Fruit fly (Drosophila melanogaster) whole organism, embryonic: ENCODE data around the gene Toll-4.

ENCODE experiments used
- Antp ChIP-seq: fragments of 200-800 bp; sonication (Bioruptor generic); optimal IDR thresholded peaks from 3 replicates; lab custom pipeline; 2016; ENCODE audit warnings: missing biosample characterization, missing genetic modification characterization
- BtbVII ChIP-seq: fragments of 200-800 bp; sonication (Bioruptor generic); optimal IDR thresholded peaks from 3 replicates; lab custom pipeline; 2017; ENCODE audit warnings: missing biosample characterization, mild to moderate bottlenecking, missing genetic modification characterization
- Bteb2 ChIP-seq: fragments of 200-800 bp; sonication (Bioruptor generic); optimal IDR thresholded peaks from 2 replicates; lab custom pipeline; 2016; ENCODE audit warnings: missing biosample characterization, missing genetic modification characterization
- CG10209 ChIP-seq: fragments of 200-800 bp; sonication (Bioruptor generic); optimal IDR thresholded peaks from 3 replicates; lab custom pipeline; 2017; ENCODE audit warnings: missing biosample characterization, mild to moderate bottlenecking, missing genetic modification characterization, missing genetic modification reagents
- CG10321 ChIP-seq: fragments of 200-800 bp; sonication (Bioruptor generic); IDR thresholded peaks from 2 replicates; pipeline ENCODE4 v1.3.6; 2022; ENCODE audit warnings: missing biosample characterization, missing genetic modification characterization
- CG10565 ChIP-seq: fragments of 200-800 bp; sonication (Bioruptor generic); optimal IDR thresholded peaks from 3 replicates; lab custom pipeline; 2016; ENCODE audit warnings: missing biosample characterization, mild to moderate bottlenecking, missing genetic modification characterization
- CG12155 ChIP-seq: fragments of 200-800 bp; sonication (Bioruptor generic); optimal IDR thresholded peaks from 3 replicates; lab custom pipeline; 2016; ENCODE audit warnings: missing biosample characterization, missing genetic modification characterization
- CG12219 ChIP-seq: fragments of 200-800 bp; sonication (Bioruptor generic); optimal IDR thresholded peaks from 3 replicates; lab custom pipeline; 2018; ENCODE audit warnings: missing biosample characterization, mild to moderate bottlenecking, missing genetic modification characterization
- CG14965 ChIP-seq: fragments of 200-800 bp; sonication (Bioruptor generic); optimal IDR thresholded peaks from 2 replicates; lab custom pipeline; 2016; ENCODE audit warnings: missing biosample characterization, missing genetic modification characterization, borderline replicate concordance
- CG15011 ChIP-seq: fragments of 200-800 bp; sonication (Bioruptor generic); optimal IDR thresholded peaks from 3 replicates; lab custom pipeline; 2018; ENCODE audit warnings: missing biosample characterization, mild to moderate bottlenecking, missing genetic modification characterization
- CG1529 ChIP-seq: fragments of 200-800 bp; sonication (Bioruptor generic); optimal IDR thresholded peaks from 3 replicates; lab custom pipeline; 2018; ENCODE audit warnings: missing biosample characterization, missing genetic modification characterization
- CG17359 ChIP-seq: fragments of 200-800 bp; sonication (Bioruptor generic); optimal IDR thresholded peaks from 3 replicates; lab custom pipeline; 2018; ENCODE audit warnings: missing biosample characterization, mild to moderate bottlenecking, missing genetic modification characterization, moderate library complexity
- CG17385 ChIP-seq: fragments of 200-800 bp; sonication (Bioruptor generic); optimal IDR thresholded peaks from 3 replicates; lab custom pipeline; 2018; ENCODE audit warnings: missing biosample characterization, mild to moderate bottlenecking, missing genetic modification characterization
- CG1792 ChIP-seq: fragments of 200-800 bp; sonication (Bioruptor generic); optimal IDR thresholded peaks from 2 replicates; lab custom pipeline; 2016; ENCODE audit warnings: missing biosample characterization, missing genetic modification characterization
- CG30431 ChIP-seq: fragments of 200-800 bp; sonication (Bioruptor generic); optimal IDR thresholded peaks from 2 replicates; lab custom pipeline; 2017; ENCODE audit warnings: missing biosample characterization, missing genetic modification characterization
- CG31388 ChIP-seq: fragments of 200-800 bp; sonication (Bioruptor generic); optimal IDR thresholded peaks from 2 replicates; lab custom pipeline; 2016; ENCODE audit warnings: missing biosample characterization, missing genetic modification characterization
- CG32532 ChIP-seq: fragments of 200-800 bp; sonication (Bioruptor generic); IDR thresholded peaks from 2 replicates; pipeline ENCODE4 v1.3.6; 2022; ENCODE audit warnings: missing biosample characterization, missing genetic modification characterization
- CG4360 ChIP-seq: fragments of 200-800 bp; sonication (Bioruptor generic); IDR thresholded peaks from 2 replicates; pipeline ENCODE4 v1.3.6; 2022; ENCODE audit warnings: missing biosample characterization, missing genetic modification characterization
- CG4707 ChIP-seq: fragments of 200-800 bp; sonication (Bioruptor generic); optimal IDR thresholded peaks from 2 replicates; lab custom pipeline; 2018; ENCODE audit warnings: missing biosample characterization, mild to moderate bottlenecking, missing genetic modification characterization, moderate library complexity
- CG6654 ChIP-seq: fragments of 200-800 bp; sonication (Bioruptor generic); optimal IDR thresholded peaks from 2 replicates; lab custom pipeline; 2017; ENCODE audit warnings: missing biosample characterization, mild to moderate bottlenecking, missing genetic modification characterization
- CG7357 ChIP-seq: fragments of 200-800 bp; sonication (Bioruptor generic); IDR thresholded peaks from 3 replicates; pipeline ENCODE4 v1.3.6; 2022; ENCODE audit warnings: missing biosample characterization, missing genetic modification characterization
- CG9437 ChIP-seq: fragments of 200-800 bp; sonication (Bioruptor generic); optimal IDR thresholded peaks from 2 replicates; lab custom pipeline; 2018; ENCODE audit warnings: missing biosample characterization, mild to moderate bottlenecking, missing genetic modification characterization
- CG9797 ChIP-seq: fragments of 200-800 bp; sonication (Bioruptor generic); optimal IDR thresholded peaks from 3 replicates; lab custom pipeline; 2018; ENCODE audit warnings: missing biosample characterization, mild to moderate bottlenecking, missing genetic modification characterization
- Camta ChIP-seq: fragments of 200-800 bp; sonication (Bioruptor generic); optimal IDR thresholded peaks from 2 replicates; lab custom pipeline; 2016; ENCODE audit warnings: missing biosample characterization, missing genetic modification characterization
- Chrac-16 ChIP-seq: fragments of 200-800 bp; sonication (Bioruptor generic); optimal IDR thresholded peaks from 3 replicates; lab custom pipeline; 2016; ENCODE audit warnings: missing biosample characterization, missing genetic modification characterization
- D19B ChIP-seq: fragments of 200-800 bp; sonication (Bioruptor generic); optimal IDR thresholded peaks from 2 replicates; lab custom pipeline; 2017; ENCODE audit warnings: missing biosample characterization, mild to moderate bottlenecking, missing genetic modification characterization
- Deaf1 ChIP-seq: fragments of 200-800 bp; optimal IDR thresholded peaks from 3 replicates; lab custom pipeline; 2019; ENCODE audit warnings: missing biosample characterization, mild to moderate bottlenecking, missing genetic modification characterization, moderate library complexity
- Dek ChIP-seq: fragments of 200-800 bp; sonication (Bioruptor generic); optimal IDR thresholded peaks from 3 replicates; lab custom pipeline; 2019; ENCODE audit warnings: missing biosample characterization, mild to moderate bottlenecking, missing genetic modification characterization, moderate library complexity
- ERR ChIP-seq: fragments of 200-800 bp; sonication (Bioruptor generic); optimal IDR thresholded peaks from 2 replicates; lab custom pipeline; 2016; ENCODE audit warnings: missing biosample characterization, missing genetic modification characterization
- Hmr ChIP-seq: fragments of 200-800 bp; sonication (Bioruptor generic); optimal IDR thresholded peaks from 3 replicates; lab custom pipeline; 2017; ENCODE audit warnings: mild to moderate bottlenecking, missing biosample characterization, missing genetic modification reagents, missing genetic modification characterization
- Hr51 ChIP-seq, 2 experiments: fragments of 200-800 bp; sonication (Bioruptor generic); optimal IDR thresholded peaks; 2 replicates in 1 of 2; 3 replicates in 1 of 2; lab custom pipeline; 2016 to 2018; ENCODE audit warnings: missing biosample characterization in 2 of 2, missing genetic modification characterization in 2 of 2, mild to moderate bottlenecking in 1 of 2, moderate library complexity in 1 of 2
- Lhr ChIP-seq: fragments of 200-800 bp; sonication (Bioruptor generic); optimal IDR thresholded peaks from 3 replicates; lab custom pipeline; 2017; ENCODE audit warnings: mild to moderate bottlenecking, missing biosample characterization, missing genetic modification reagents, missing genetic modification characterization
- Optix ChIP-seq: fragments of 200-800 bp; sonication (Bioruptor generic); IDR thresholded peaks from 3 replicates; pipeline ENCODE4 v1.3.6; 2022; ENCODE audit warnings: missing biosample characterization, missing genetic modification characterization
- Rx ChIP-seq: fragments of 200-800 bp; sonication (Bioruptor generic); IDR thresholded peaks from 2 replicates; pipeline ENCODE4 v1.3.6; 2022; ENCODE audit warnings: missing biosample characterization, missing genetic modification characterization
- btn ChIP-seq: fragments of 200-800 bp; sonication (Bioruptor generic); optimal IDR thresholded peaks from 2 replicates; lab custom pipeline; 2016; ENCODE audit warnings: missing biosample characterization, missing genetic modification characterization
- crol ChIP-seq: fragments of 200-800 bp; sonication (Bioruptor generic); IDR thresholded peaks from 2 replicates; pipeline ENCODE4 v1.3.6; 2022; ENCODE audit warnings: missing biosample characterization, missing genetic modification characterization
- dmrt99B ChIP-seq: fragments of 200-800 bp; sonication (Bioruptor generic); optimal IDR thresholded peaks from 2 replicates; lab custom pipeline; 2018; ENCODE audit warnings: missing biosample characterization, mild to moderate bottlenecking, missing genetic modification characterization, moderate library complexity
- exex ChIP-seq: fragments of 200-800 bp; sonication (Bioruptor generic); optimal IDR thresholded peaks from 4 replicates; lab custom pipeline; 2018; ENCODE audit warnings: missing biosample characterization, mild to moderate bottlenecking, missing genetic modification characterization, moderate library complexity
- jing ChIP-seq: fragments of 200-800 bp; sonication (Bioruptor generic); optimal IDR thresholded peaks from 2 replicates; lab custom pipeline; 2018; ENCODE audit warnings: missing biosample characterization, mild to moderate bottlenecking, missing genetic modification characterization
- ken ChIP-seq: fragments of 200-800 bp; sonication (Bioruptor generic); IDR thresholded peaks from 3 replicates; pipeline ENCODE4 v1.3.6; 2022; ENCODE audit warnings: missing biosample characterization, missing genetic modification characterization
- kni ChIP-seq: fragments of 200-800 bp; sonication (Bioruptor generic); optimal IDR thresholded peaks from 3 replicates; lab custom pipeline; 2017; ENCODE audit warnings: mild to moderate bottlenecking, missing biosample characterization, missing genetic modification reagents, missing genetic modification characterization
- lbe ChIP-seq: fragments of 200-800 bp; sonication (Bioruptor generic); optimal IDR thresholded peaks from 2 replicates; lab custom pipeline; 2016; ENCODE audit warnings: missing biosample characterization, mild to moderate bottlenecking, missing genetic modification characterization
- rib ChIP-seq: fragments of 200-800 bp; sonication (Bioruptor generic); IDR thresholded peaks from 2 replicates; pipeline ENCODE4 v1.3.6; 2022; ENCODE audit warnings: missing biosample characterization, missing genetic modification characterization
- run ChIP-seq: fragments of 200-800 bp; sonication (Bioruptor generic); optimal IDR thresholded peaks from 3 replicates; lab custom pipeline; 2018; ENCODE audit warnings: missing biosample characterization, mild to moderate bottlenecking, missing genetic modification characterization
- sd ChIP-seq: fragments of 200-800 bp; sonication (Bioruptor generic); optimal IDR thresholded peaks from 3 replicates; lab custom pipeline; 2018; ENCODE audit warnings: missing biosample characterization, mild to moderate bottlenecking, missing genetic modification characterization, moderate library complexity
- sens-2 ChIP-seq: fragments of 200-800 bp; sonication (Bioruptor generic); IDR thresholded peaks from 2 replicates; pipeline ENCODE4 v1.3.6; 2022; ENCODE audit warnings: missing biosample characterization, missing genetic modification characterization
- sim ChIP-seq: fragments of 200-800 bp; sonication (Bioruptor generic); IDR thresholded peaks from 2 replicates; pipeline ENCODE4 v1.3.6; 2022; ENCODE audit warnings: missing biosample characterization, missing genetic modification characterization
- sr ChIP-seq: fragments of 200-800 bp; sonication (Bioruptor generic); IDR thresholded peaks from 3 replicates; pipeline ENCODE4 v1.3.6; 2022; ENCODE audit warnings: missing biosample characterization, missing genetic modification characterization
- tio ChIP-seq: fragments of 200-800 bp; sonication (Bioruptor generic); optimal IDR thresholded peaks from 2 replicates; lab custom pipeline; 2017; ENCODE audit warnings: missing biosample characterization, missing genetic modification characterization, inconsistent platforms
- twi ChIP-seq: fragments of 200-800 bp; optimal IDR thresholded peaks from 2 replicates; lab custom pipeline; 2019; ENCODE audit warnings: missing biosample characterization, mild to moderate bottlenecking, missing genetic modification characterization, moderate library complexity
- vvl ChIP-seq: fragments of 200-800 bp; sonication (Bioruptor generic); IDR thresholded peaks from 2 replicates; pipeline ENCODE4 v1.3.6; 2022; ENCODE audit warnings: missing biosample characterization, missing genetic modification characterization

The Toll-4 gene

dm6 chr2L:9133169-9133568 lies 49.3 kb downstream of the Toll-4 start:
- TF ChIP-seq Chrac-16 (GFP tag; lab: Kevin White, UChicago) (peak; percentile 55), CG12155 (GFP tag; lab: Kevin White, UChicago) (peak; percentile 38), Bteb2 (GFP tag; lab: Kevin White, UChicago) (no peak), Dek (peak; percentile 46), jing (peak; percentile 30), CG14965 (GFP tag; lab: Kevin White, UChicago) (no peak), sd (tag; lab: Kevin White, UChicago) (peak; percentile 27), CG7357 (GFP tag; lab: Robert Waterston, UW) (0 out of 3 replicates have a peak, but pooled peaks have one; percentile 35), D19B (GFP tag; lab: Kevin White, UChicago) (no peak), CG1792 (no peak), crol (GFP tag; lab: Robert Waterston, UW) (peak; percentile 31; the same call in 1 of the 2 replicates), Deaf1 (peak; percentile 54), CG9797 (GFP tag; lab: Kevin White, UChicago) (no peak), CG10565 (GFP tag; lab: Kevin White, UChicago) (no peak), CG4360 (GFP tag; lab: Robert Waterston, UW) (peak; percentile 38; the same call in 1 of the 2 replicates), kni (GFP tag; lab: Kevin White, UChicago) (peak; percentile 16), twi (tag; lab: Kevin White, UChicago) (peak; percentile 66), CG10209 (GFP tag; lab: Kevin White, UChicago) (peak; percentile 71), CG31388 (GFP tag; lab: Kevin White, UChicago) (peak; percentile 22), CG9437 (peak; percentile 63), CG1529 (GFP tag; lab: Kevin White, UChicago) (peak; percentile 62), ken (GFP tag; lab: Robert Waterston, UW) (no peak), lbe (GFP tag; lab: Kevin White, UChicago) (no peak), sim (GFP tag; lab: Robert Waterston, UW) (peak; percentile 63; the same call in 1 of the 2 replicates), CG10321 (peak; percentile 29; the same call in 1 of the 2 replicates), sr (GFP tag; lab: Robert Waterston, UW) (no peak), sens-2 (GFP tag; lab: Robert Waterston, UW) (no peak), CG15011 (GFP tag; lab: Kevin White, UChicago) (peak; percentile 56), vvl (GFP tag; lab: Robert Waterston, UW) (peak; percentile 88), Antp (GFP tag; lab: Kevin White, UChicago) (no peak), run (tag; lab: Kevin White, UChicago) (peak; percentile 40), CG6654 (GFP tag; lab: Kevin White, UChicago) (peak; percentile 11), exex (peak; percentile 11), CG17359 (tag; lab: Kevin White, UChicago) (peak; percentile 89), dmrt99B (peak; percentile 86), BtbVII (peak; percentile 37), Camta (GFP tag; lab: Kevin White, UChicago) (no peak), Hmr (GFP tag; lab: Kevin White, UChicago) (peak; percentile 50), Optix (GFP tag; lab: Robert Waterston, UW) (no peak), Hr51 (GFP tag; optimal IDR thresholded peaks at IDR 0.05; lab: Kevin White, UChicago) (peak in 1 of 2 experiments; percentile 84), CG4707 (peak; percentile 46), CG17385 (peak; percentile 72), CG32532 (peak; percentile 65), tio (GFP tag; lab: Kevin White, UChicago) (peak; percentile 57), rib (GFP tag; lab: Robert Waterston, UW) (no peak), Rx (GFP tag; lab: Robert Waterston, UW) (0 out of 2 replicates have a peak, but pooled peaks have one; percentile 32), CG30431 (GFP tag; lab: Kevin White, UChicago) (peak; percentile 26), ERR (GFP tag; lab: Kevin White, UChicago) (no peak), Lhr (peak; percentile 23), btn (GFP tag; lab: Kevin White, UChicago) (no peak), CG12219 (GFP tag; lab: Kevin White, UChicago) (peak; percentile 36)
